Worm (Caenorhabditis elegans) whole organism, late embryonic: ENCODE data around the gene srh-89.

ENCODE experiments used
- C38D4.7 ChIP-seq: fragments of 200-800 bp; sonication (Bioruptor generic); optimal IDR thresholded peaks from 2 replicates; lab custom pipeline; 2018; ENCODE audit warnings: mild to moderate bottlenecking, missing genetic modification characterization, moderate library complexity, missing compliant biosample characterization
- K02D7.2 ChIP-seq: sonication (generic microtip); optimal IDR thresholded peaks from 2 replicates; lab custom pipeline; 2017; ENCODE audit warnings: mild to moderate bottlenecking, missing genetic modification characterization, missing compliant biosample characterization
- ceh-14 ChIP-seq: sonication (generic microtip); optimal IDR thresholded peaks from 2 replicates; lab custom pipeline; 2016; ENCODE audit warnings: missing genotype, missing genetic modification characterization, missing compliant biosample characterization
- ceh-2 ChIP-seq: sonication (generic microtip); optimal IDR thresholded peaks from 2 replicates; lab custom pipeline; 2016; ENCODE audit warnings: missing genotype, missing genetic modification characterization, missing compliant biosample characterization
- ceh-22 ChIP-seq: sonication (generic microtip); optimal IDR thresholded peaks from 2 replicates; lab custom pipeline; 2017; ENCODE audit warnings: missing biosample characterization, missing genetic modification characterization
- ceh-24 ChIP-seq: sonication (generic microtip); optimal IDR thresholded peaks from 2 replicates; lab custom pipeline; 2016; ENCODE audit warnings: mild to moderate bottlenecking, missing genetic modification characterization, missing compliant biosample characterization
- ceh-30 ChIP-seq: fragments of 150-350 bp; optimal IDR thresholded peaks from 2 replicates; lab custom pipeline; 2014; ENCODE audit warnings: missing biosample characterization, missing genetic modification characterization
- ceh-45 ChIP-seq: fragments of 200-800 bp; sonication (Bioruptor generic); IDR thresholded peaks from 2 replicates; pipeline ENCODE4 v1.3.6; 2022; ENCODE audit warnings: missing genetic modification reagents, missing genetic modification characterization, missing compliant biosample characterization
- ceh-6 ChIP-seq: fragments of 200-800 bp; sonication (Bioruptor generic); optimal IDR thresholded peaks from 2 replicates; lab custom pipeline; 2018; ENCODE audit warnings: mild to moderate bottlenecking, missing genetic modification characterization, missing compliant biosample characterization
- che-1 ChIP-seq: sonication (generic microtip); optimal IDR thresholded peaks from 2 replicates; lab custom pipeline; 2016; ENCODE audit warnings: mild to moderate bottlenecking, missing genetic modification characterization, missing compliant biosample characterization
- dmd-4 ChIP-seq: sonication (generic microtip); optimal IDR thresholded peaks from 2 replicates; lab custom pipeline; 2016; ENCODE audit warnings: borderline replicate concordance, missing genetic modification characterization, missing compliant biosample characterization
- elt-2 ChIP-seq: sonication (generic microtip); optimal IDR thresholded peaks from 2 replicates; lab custom pipeline; 2016; ENCODE audit warnings: missing genetic modification reagents, missing genetic modification characterization, missing compliant biosample characterization
- elt-4 ChIP-seq: sonication (generic microtip); optimal IDR thresholded peaks from 2 replicates; lab custom pipeline; 2016; ENCODE audit warnings: missing genetic modification characterization, missing compliant biosample characterization
- ets-4 ChIP-seq: sonication (generic microtip); optimal IDR thresholded peaks from 2 replicates; lab custom pipeline; 2016; ENCODE audit warnings: missing genetic modification characterization, missing compliant biosample characterization
- eyg-1 ChIP-seq: sonication (generic microtip); optimal IDR thresholded peaks from 2 replicates; lab custom pipeline; 2016; ENCODE audit warnings: missing genotype, missing genetic modification characterization, missing compliant biosample characterization
- fkh-10 ChIP-seq: fragments of 150-350 bp; optimal IDR thresholded peaks from 2 replicates; lab custom pipeline; 2014; ENCODE audit warnings: missing biosample characterization, missing genetic modification reagents, missing genetic modification characterization
- fkh-6 ChIP-seq: sonication (generic microtip); optimal IDR thresholded peaks from 2 replicates; lab custom pipeline; 2016; ENCODE audit warnings: missing genetic modification characterization, missing compliant biosample characterization
- hlh-30 ChIP-seq: sonication (generic microtip); optimal IDR thresholded peaks from 2 replicates; lab custom pipeline; 2017; ENCODE audit warnings: antibody characterized with exemption, missing genetic modification characterization, missing compliant biosample characterization; ENCODE audit not compliant: insufficient read depth
- hlh-6 ChIP-seq: sonication (generic microtip); optimal IDR thresholded peaks from 2 replicates; lab custom pipeline; 2016; ENCODE audit warnings: missing genotype, missing genetic modification characterization, missing compliant biosample characterization
- hlh-8 ChIP-seq: sonication (generic microtip); optimal IDR thresholded peaks from 2 replicates; lab custom pipeline; 2016; ENCODE audit warnings: missing genotype, missing genetic modification characterization, missing compliant biosample characterization
- lim-6 ChIP-seq: sonication (generic microtip); optimal IDR thresholded peaks from 2 replicates; lab custom pipeline; 2016; ENCODE audit warnings: missing genetic modification characterization, missing compliant biosample characterization
- madf-2 ChIP-seq: sonication (generic microtip); optimal IDR thresholded peaks from 2 replicates; lab custom pipeline; 2017; ENCODE audit warnings: missing genetic modification characterization, missing compliant biosample characterization
- nfya-1 ChIP-seq: sonication (generic microtip); optimal IDR thresholded peaks from 2 replicates; lab custom pipeline; 2017; ENCODE audit warnings: missing genetic modification characterization, mild to moderate bottlenecking, missing compliant biosample characterization, antibody characterized with exemption, moderate library complexity
- npax-4 ChIP-seq: sonication (generic microtip); optimal IDR thresholded peaks from 2 replicates; lab custom pipeline; 2016; ENCODE audit warnings: missing genetic modification characterization, missing compliant biosample characterization
- odd-2 ChIP-seq: sonication (generic microtip); optimal IDR thresholded peaks from 2 replicates; lab custom pipeline; 2017; ENCODE audit warnings: antibody characterized with exemption, mild to moderate bottlenecking, missing genetic modification characterization, missing compliant biosample characterization
- pat-9 ChIP-seq: fragments of 200-800 bp; sonication (Bioruptor generic); optimal IDR thresholded peaks from 2 replicates; lab custom pipeline; 2018; ENCODE audit warnings: mild to moderate bottlenecking, missing genetic modification characterization, moderate library complexity, missing compliant biosample characterization
- pax-1 ChIP-seq: fragments of 150-350 bp; optimal IDR thresholded peaks from 2 replicates; lab custom pipeline; 2014; ENCODE audit warnings: missing biosample characterization, missing genetic modification characterization
- pqm-1 ChIP-seq: sonication (generic microtip); optimal IDR thresholded peaks from 2 replicates; lab custom pipeline; 2016; ENCODE audit warnings: missing genetic modification characterization, missing compliant biosample characterization
- ref-2 ChIP-seq: sonication (generic microtip); optimal IDR thresholded peaks from 2 replicates; lab custom pipeline; 2016; ENCODE audit warnings: missing genetic modification characterization, missing compliant biosample characterization
- sox-2 ChIP-seq: fragments of 200-800 bp; sonication (Bioruptor generic); IDR thresholded peaks from 2 replicates; pipeline ENCODE4 v1.3.6; 2022; ENCODE audit warnings: missing genetic modification reagents, missing genetic modification characterization, missing compliant biosample characterization
- sox-4 ChIP-seq: sonication (generic microtip); optimal IDR thresholded peaks from 2 replicates; lab custom pipeline; 2017; ENCODE audit warnings: mild to moderate bottlenecking, missing genetic modification characterization, inconsistent platforms, missing compliant biosample characterization
- syd-9 ChIP-seq: sonication (generic microtip); optimal IDR thresholded peaks from 2 replicates; lab custom pipeline; 2016; ENCODE audit warnings: mild to moderate bottlenecking, missing genetic modification characterization, moderate library complexity, missing compliant biosample characterization
- tbx-2 ChIP-seq: sonication (generic microtip); optimal IDR thresholded peaks from 2 replicates; lab custom pipeline; 2016; ENCODE audit warnings: missing genetic modification characterization, missing compliant biosample characterization
- tbx-7 ChIP-seq: sonication (generic microtip); optimal IDR thresholded peaks from 2 replicates; lab custom pipeline; 2016; ENCODE audit warnings: missing genotype, missing genetic modification characterization, missing compliant biosample characterization
- ttx-3 ChIP-seq: sonication (generic microtip); optimal IDR thresholded peaks from 2 replicates; lab custom pipeline; 2016; ENCODE audit warnings: missing genetic modification reagents, missing genetic modification characterization, missing compliant biosample characterization
- unc-55 ChIP-seq: sonication (generic microtip); optimal IDR thresholded peaks from 2 replicates; lab custom pipeline; 2017; ENCODE audit warnings: missing biosample characterization, missing genetic modification reagents, missing genetic modification characterization
- ztf-16 ChIP-seq: sonication (generic microtip); optimal IDR thresholded peaks from 2 replicates; lab custom pipeline; 2017; ENCODE audit warnings: missing genetic modification characterization, missing compliant biosample characterization

Gene srh-89

ce11 chrV:7490340-7490739 is 25.7 kb upstream of the srh-89 start, which contains the start of gene srbc-9:
Gene srbc-9 (minus strand): TSS chrV:7490440.
- TF ChIP-seq ceh-14 (no peak), elt-2 (tag; lab: Kevin White, UChicago) (no peak), hlh-8 (tag; lab: Kevin White, UChicago) (no peak), tbx-7 (no peak), npax-4 (tag; lab: Kevin White, UChicago) (no peak), ceh-24 (no peak), sox-4 (no peak), ets-4 (tag; lab: Kevin White, UChicago) (no peak), fkh-6 (tag; lab: Kevin White, UChicago) (no peak)

ce11 chrV:7487518-7487917 is 22.9 kb upstream of the srh-89 start, which contains the start of gene srbc-7:
Gene srbc-7 (minus strand): TSS chrV:7487618.
- TF ChIP-seq ceh-6 (GFP tag; lab: Kevin White, UChicago) (no peak), ceh-30 (tag; lab: Kevin White, UChicago) (no peak), ceh-14 (no peak), ceh-45 (GFP tag; lab: Robert Waterston, UW) (no peak), K02D7.2 (tag; lab: Kevin White, UChicago) (no peak), hlh-30 (tag; lab: Kevin White, UChicago) (no peak), che-1 (no peak), ceh-22 (tag; lab: Kevin White, UChicago) (no peak), pat-9 (tag; lab: Kevin White, UChicago) (no peak), nfya-1 (tag; lab: Kevin White, UChicago) (no peak), ref-2 (no peak), sox-2 (GFP tag; lab: Robert Waterston, UW) (no peak), ttx-3 (tag; lab: Kevin White, UChicago) (no peak), dmd-4 (tag; lab: Kevin White, UChicago) (no peak)

DNA sequence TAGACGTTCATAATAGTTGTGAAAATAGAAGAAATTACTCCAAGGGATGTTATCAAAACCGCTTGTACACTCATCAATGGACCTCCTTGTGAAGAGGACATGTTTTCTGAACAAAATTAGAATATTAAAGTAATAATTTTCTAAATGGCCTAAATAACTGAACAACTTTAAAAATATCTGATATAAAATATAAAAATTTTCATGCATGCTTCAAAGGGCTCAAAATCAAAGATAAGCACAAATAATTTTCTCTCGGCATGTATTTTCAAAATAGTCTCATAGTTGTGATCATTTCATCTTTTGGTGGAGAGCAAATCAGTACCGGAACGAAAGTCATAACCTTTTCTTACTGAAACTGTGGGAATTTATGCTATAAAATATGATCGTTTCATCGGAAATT is 20.4 kb upstream of the srh-89 start, which contains the start of gene srbc-8:
srbc-8 (minus strand) TSS at position 101 of the 400 bp plus-strand sequence.
- no peak for TF ChIP-seq lim-6 (tag; lab: Kevin White, UChicago)
- TF ChIP-seq pax-1 (tag; lab: Kevin White, UChicago), result no peak
- TF ChIP-seq madf-2 (tag; lab: Kevin White, UChicago), result no peak
- TF ChIP-seq hlh-8 (tag; lab: Kevin White, UChicago), result no peak
- no peak for TF ChIP-seq syd-9
- TF ChIP-seq hlh-6, result no peak
- TF ChIP-seq pqm-1 (tag; lab: Kevin White, UChicago), result no peak
- TF ChIP-seq C38D4.7 (GFP tag; lab: Kevin White, UChicago), result no peak
- TF ChIP-seq che-1, result no peak
- no peak for TF ChIP-seq ceh-24
- no peak for TF ChIP-seq unc-55 (GFP tag; lab: Kevin White, UChicago)
- TF ChIP-seq ztf-16 (tag; lab: Kevin White, UChicago), result no peak
- no peak for TF ChIP-seq sox-4
- no peak for TF ChIP-seq sox-2 (GFP tag; lab: Robert Waterston, UW)
- no peak for TF ChIP-seq fkh-10 (GFP tag; lab: Kevin White, UChicago)
- TF ChIP-seq npax-4 (tag; lab: Kevin White, UChicago), result no peak

DNA sequence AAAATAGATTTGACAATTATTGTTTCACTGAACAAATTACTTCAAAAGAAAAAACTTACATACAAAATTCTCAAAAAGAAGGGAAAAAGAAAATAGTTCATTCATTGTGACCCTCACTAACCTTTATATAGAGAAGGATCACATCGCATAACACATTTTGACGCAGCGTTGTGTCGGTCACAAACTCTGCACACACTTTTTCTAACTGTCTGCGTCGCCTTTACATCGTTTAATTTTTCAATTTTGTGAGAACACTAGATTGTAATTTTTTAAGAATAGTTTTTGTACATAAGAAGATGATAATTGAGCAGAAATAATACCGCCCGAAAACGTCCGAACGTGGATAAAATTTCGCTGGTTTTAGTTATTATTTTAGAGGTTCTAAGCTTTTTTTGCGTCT is 16.4 kb upstream of the srh-89 start, which contains the start of gene C18B10.6:
C18B10.6 (minus strand) TSS at position 101 of the 400 bp plus-strand sequence.
- TF ChIP-seq ceh-30 (tag; lab: Kevin White, UChicago), result no peak
- TF ChIP-seq npax-4 (tag; lab: Kevin White, UChicago), result no peak
- TF ChIP-seq tbx-2 (tag; lab: Kevin White, UChicago), result no peak
- no peak for TF ChIP-seq ceh-14
- no peak for TF ChIP-seq eyg-1 (tag; lab: Kevin White, UChicago)
- no peak for TF ChIP-seq elt-4 (tag; lab: Kevin White, UChicago)
- no peak for TF ChIP-seq nfya-1 (tag; lab: Kevin White, UChicago)
- TF ChIP-seq ceh-2 (tag; lab: Kevin White, UChicago), result no peak
- TF ChIP-seq odd-2, result no peak
